Worm (Caenorhabditis elegans) whole organism, L4/young adult: ENCODE results near the gene enu-3.6.

ENCODE experiments used
- W03F9.2 ChIP-seq: fragments of 150-350 bp; optimal IDR thresholded peaks from 2 replicates; lab custom pipeline; 2014; ENCODE audit warnings: missing biosample characterization, missing genetic modification characterization
- dao-5 ChIP-seq: sonication (generic microtip); optimal IDR thresholded peaks from 2 replicates; lab custom pipeline; 2016; ENCODE audit warnings: missing genotype, missing genetic modification characterization, moderate library complexity, missing compliant biosample characterization
- him-1 ChIP-seq: sonication (generic microtip); optimal IDR thresholded peaks from 2 replicates; lab custom pipeline; 2016; ENCODE audit warnings: missing genotype, missing genetic modification reagents, missing genetic modification characterization, missing compliant biosample characterization

ce11 chrIII:10783052-10783451 lies 32.8 kb downstream of the enu-3.6 start:
- TF ChIP-seq him-1: no peak
- no peak for TF ChIP-seq dao-5 (tag; lab: Kevin White, UChicago)
- TF ChIP-seq W03F9.2 (tag; lab: Kevin White, UChicago): no peak
